Fruit fly (Drosophila melanogaster): ENCODE measurements around the gene Rrp45.
A peak's percentile ranks its signal among the peaks of the same experiment; 100 is the strongest.

DNA sequence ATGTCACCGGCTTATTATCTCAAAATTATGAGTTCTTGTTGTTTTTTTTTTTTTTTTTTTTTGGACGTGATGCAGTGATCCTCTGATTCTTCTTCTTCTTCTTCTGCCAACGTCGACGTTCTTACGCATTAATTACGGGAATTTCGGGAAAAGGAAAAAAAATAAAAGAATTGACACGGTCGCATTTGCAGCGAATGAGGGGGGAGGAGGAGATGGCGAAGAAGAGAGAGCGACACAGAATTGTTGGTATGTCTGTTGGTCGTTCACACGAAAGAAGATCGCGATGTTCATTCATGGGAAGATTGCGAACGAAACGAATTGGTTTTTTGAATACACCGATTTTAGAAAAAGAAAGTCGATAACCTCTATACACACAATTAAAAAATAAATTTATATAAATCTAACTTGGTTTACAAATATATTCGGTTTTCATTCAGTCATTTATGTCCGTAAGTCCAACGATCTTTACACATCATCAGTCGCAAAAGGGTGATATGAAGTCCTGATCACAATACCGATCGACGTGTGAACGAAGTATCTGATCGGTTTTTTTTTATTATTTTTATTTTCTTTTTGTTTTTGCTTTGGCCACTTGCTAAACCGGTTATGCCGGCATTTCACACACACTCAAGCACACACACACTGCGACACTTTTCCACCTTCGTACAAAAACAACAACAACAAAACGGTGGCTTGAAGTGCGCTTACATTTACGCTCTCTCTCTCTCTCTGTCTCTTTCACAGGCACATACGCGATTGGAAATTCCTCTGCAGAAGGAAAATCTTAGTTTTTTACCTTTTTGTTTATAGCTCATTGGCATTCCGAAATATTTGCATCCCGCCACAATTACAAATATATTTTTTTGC, 40.1 kb downstream of the Rrp45 start:
- TF ChIP-seq GATAd (GFP tag; optimal IDR thresholded peaks at IDR 0.05) (no peak), Dfd (GFP tag; optimal IDR thresholded peaks at IDR 0.05) (no peak), psq (GFP tag; optimal IDR thresholded peaks at IDR 0.05) (peak; percentile 86), fru (GFP tag; optimal IDR thresholded peaks at IDR 0.05) (peak; percentile 85), Abd-B (GFP tag; optimal IDR thresholded peaks at IDR 0.05) (no peak), CG32264 (GFP tag; optimal IDR thresholded peaks at IDR 0.05) (peak; percentile 11), h (GFP tag; optimal IDR thresholded peaks at IDR 0.05) (peak; percentile 85), Hr78 (GFP tag; optimal IDR thresholded peaks at IDR 0.05) (no peak)
